Worm (Caenorhabditis elegans) whole organism, early embryonic: ENCODE results near the gene paqr-2.

Experiments used
- ama-1 ChIP-seq: fragments of 150-350 bp; optimal IDR thresholded peaks from 2 replicates; lab custom pipeline; 2014
- ceh-36 ChIP-seq: sonication (generic microtip); optimal IDR thresholded peaks from 2 replicates; lab custom pipeline; 2016; ENCODE audit warnings: missing genetic modification characterization, inconsistent platforms, missing compliant biosample characterization
- ets-7 ChIP-seq: sonication (generic microtip); optimal IDR thresholded peaks from 2 replicates; lab custom pipeline; 2016; ENCODE audit warnings: missing genotype, missing genetic modification characterization, missing compliant biosample characterization
- flt-1 ChIP-seq: fragments of 200-800 bp; sonication (Bioruptor generic); IDR thresholded peaks from 2 replicates; pipeline ENCODE4 v1.3.6; 2022; ENCODE audit warnings: missing genetic modification characterization, missing compliant biosample characterization
- hnd-1 ChIP-seq: sonication (generic microtip); optimal IDR thresholded peaks from 2 replicates; lab custom pipeline; 2016; ENCODE audit warnings: missing genetic modification characterization, missing compliant biosample characterization
- scrt-1 ChIP-seq: fragments of 200-800 bp; sonication (Bioruptor generic); IDR thresholded peaks from 2 replicates; pipeline ENCODE4 v1.3.6; 2022; ENCODE audit warnings: missing genetic modification characterization, missing compliant biosample characterization
- tbx-37 ChIP-seq: fragments of 200-800 bp; sonication (Bioruptor generic); conservative IDR thresholded peaks from 2 replicates; pipeline ENCODE4 v1.3.6; 2022; ENCODE audit warnings: missing genetic modification reagents, missing genetic modification characterization, missing compliant biosample characterization
- tra-4 ChIP-seq: sonication (generic microtip); optimal IDR thresholded peaks from 2 replicates; lab custom pipeline; 2017; ENCODE audit warnings: missing genetic modification characterization, missing compliant biosample characterization

DNA sequence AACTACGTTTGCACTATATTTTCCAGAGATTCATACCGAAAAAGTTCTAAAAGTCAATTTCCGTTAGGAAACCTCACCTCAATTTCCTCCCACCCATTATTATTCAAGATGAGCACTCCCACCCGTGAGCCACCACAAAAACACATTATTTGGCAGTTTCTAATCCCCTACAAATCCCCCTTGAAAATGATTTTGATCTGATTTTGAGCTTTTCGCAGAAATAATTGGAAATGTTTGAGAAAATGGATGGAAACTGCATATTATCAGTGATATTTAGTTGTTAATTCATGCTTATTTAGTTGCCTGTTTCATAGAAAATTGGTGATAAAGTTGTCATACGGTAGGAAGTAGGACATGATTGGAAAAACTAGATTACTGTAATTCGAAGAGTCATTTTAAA lies 39.2 kb downstream of the paqr-2 start:
- no peak for TF ChIP-seq hnd-1
- TF ChIP-seq scrt-1, result no peak
- TF ChIP-seq ama-1 (lab: Kevin White, UChicago), result no peak
- no peak for TF ChIP-seq tbx-37 (GFP tag; lab: Robert Waterston, UW)
- TF ChIP-seq ceh-36 (tag; lab: Kevin White, UChicago), result no peak
- no peak for TF ChIP-seq tra-4 (tag; lab: Kevin White, UChicago)
- TF ChIP-seq ets-7, result no peak
- TF ChIP-seq flt-1 (GFP tag; lab: Robert Waterston, UW), result no peak
